Fruit fly (Drosophila melanogaster) whole organism, adult: ENCODE measurements around the gene Baldspot.
A peak's percentile ranks its signal among the peaks of the same experiment; 100 is the strongest.

Source experiments
- CG11617 ChIP-seq: fragments of 200-800 bp; sonication (Bioruptor generic); optimal IDR thresholded peaks from 2 replicates; lab custom pipeline; 2017; ENCODE audit warnings: mild to moderate bottlenecking, missing biosample characterization, missing genetic modification reagents, missing genetic modification characterization
- CG12768 ChIP-seq: fragments of 200-800 bp; sonication (Bioruptor generic); optimal IDR thresholded peaks from 2 replicates; lab custom pipeline; 2017; ENCODE audit warnings: missing biosample characterization, missing genetic modification characterization, mild to moderate bottlenecking, moderate library complexity, missing genetic modification reagents
- CG14711 ChIP-seq: fragments of 200-800 bp; sonication (Bioruptor generic); optimal IDR thresholded peaks from 2 replicates; lab custom pipeline; 2018; ENCODE audit warnings: missing biosample characterization, mild to moderate bottlenecking, missing genetic modification characterization, moderate library complexity
- CG1620 ChIP-seq: fragments of 200-800 bp; sonication (Bioruptor generic); optimal IDR thresholded peaks from 2 replicates; lab custom pipeline; 2016; ENCODE audit warnings: missing biosample characterization, missing genetic modification characterization
- CG33017 ChIP-seq: fragments of 200-800 bp; sonication (Bioruptor generic); optimal IDR thresholded peaks from 2 replicates; lab custom pipeline; 2018; ENCODE audit warnings: missing biosample characterization, mild to moderate bottlenecking, missing genetic modification characterization, moderate library complexity
- CG5204 ChIP-seq: fragments of 200-800 bp; sonication (Bioruptor generic); optimal IDR thresholded peaks from 2 replicates; lab custom pipeline; 2016; ENCODE audit warnings: missing biosample characterization, missing genetic modification characterization
- CG7045 ChIP-seq: fragments of 200-800 bp; sonication (Bioruptor generic); optimal IDR thresholded peaks from 2 replicates; lab custom pipeline; 2017; ENCODE audit warnings: missing biosample characterization, mild to moderate bottlenecking, missing genetic modification characterization
- CG7101 ChIP-seq: fragments of 200-800 bp; sonication (Bioruptor generic); optimal IDR thresholded peaks from 2 replicates; lab custom pipeline; 2018; ENCODE audit warnings: missing biosample characterization, mild to moderate bottlenecking, missing genetic modification characterization, moderate library complexity
- Clk ChIP-seq: fragments of 200-800 bp; sonication (Bioruptor generic); optimal IDR thresholded peaks from 2 replicates; lab custom pipeline; 2017; ENCODE audit warnings: missing biosample characterization, missing genetic modification characterization
- Crg-1 ChIP-seq: fragments of 200-800 bp; sonication (Bioruptor generic); optimal IDR thresholded peaks from 2 replicates; lab custom pipeline; 2016; ENCODE audit warnings: missing biosample characterization, missing genetic modification characterization
- Hr96 ChIP-seq: fragments of 200-800 bp; sonication (Bioruptor generic); optimal IDR thresholded peaks from 2 replicates; lab custom pipeline; 2016; ENCODE audit warnings: missing biosample characterization, missing genetic modification characterization
- Mnt ChIP-seq: fragments of 200-800 bp; sonication (Bioruptor generic); optimal IDR thresholded peaks from 2 replicates; lab custom pipeline; 2016; ENCODE audit warnings: missing biosample characterization, mild to moderate bottlenecking, missing genetic modification characterization
- bab1 ChIP-seq: fragments of 200-800 bp; sonication (Bioruptor generic); optimal IDR thresholded peaks from 3 replicates; lab custom pipeline; 2019; ENCODE audit warnings: missing biosample characterization, mild to moderate bottlenecking, missing genetic modification characterization, moderate library complexity
- cic ChIP-seq: fragments of 200-800 bp; sonication (Bioruptor generic); optimal IDR thresholded peaks from 2 replicates; lab custom pipeline; 2017; ENCODE audit warnings: missing biosample characterization, mild to moderate bottlenecking, missing genetic modification characterization, moderate library complexity
- cnc ChIP-seq, 2 experiments: fragments of >200 bp; optimal IDR thresholded peaks; 2 replicates each; lab custom pipeline; 2017
- kay ChIP-seq: fragments of 200-800 bp; sonication (Bioruptor generic); peaks from one replicate; lab custom pipeline; 2016; ENCODE audit warnings: missing biosample characterization, missing genetic modification characterization, borderline replicate concordance
- ovo ChIP-seq: fragments of 200-800 bp; sonication (Bioruptor generic); optimal IDR thresholded peaks from 2 replicates; lab custom pipeline; 2016; ENCODE audit warnings: missing biosample characterization, missing genetic modification characterization
- pad ChIP-seq: fragments of 200-800 bp; sonication (Bioruptor generic); optimal IDR thresholded peaks from 3 replicates; lab custom pipeline; 2017; ENCODE audit warnings: missing biosample characterization, missing genetic modification characterization, mild to moderate bottlenecking, moderate library complexity, missing genetic modification reagents
- tj ChIP-seq: fragments of 200-800 bp; sonication (Bioruptor generic); optimal IDR thresholded peaks from 3 replicates; lab custom pipeline; 2017; ENCODE audit warnings: missing biosample characterization, mild to moderate bottlenecking, missing genetic modification characterization, moderate library complexity
- toe ChIP-seq: fragments of 200-800 bp; sonication (Bioruptor generic); optimal IDR thresholded peaks from 2 replicates; lab custom pipeline; 2016; ENCODE audit warnings: missing biosample characterization, missing genetic modification characterization

Baldspot gene

dm6 chr3L:16661167-16662109 is at the start of gene Baldspot:
Baldspot (minus strand) TSS chr3L:16661615.
- TF ChIP-seq Clk (GFP tag; lab: Kevin White, UChicago) (peak; percentile 37), CG33017 (peak; percentile 60), Crg-1 (peak; percentile 33), kay (no peak), CG12768 (GFP tag; lab: Kevin White, UChicago) (peak; percentile 73), Hr96 (peak; percentile 81), CG1620 (GFP tag; lab: Kevin White, UChicago) (peak; percentile 54), CG7101 (peak; percentile 63), cic (peak; percentile 85), CG7045 (peak; percentile 73), pad (GFP tag; lab: Kevin White, UChicago) (peak; percentile 91), Mnt (GFP tag; lab: Kevin White, UChicago) (peak; percentile 85), tj (GFP tag; lab: Kevin White, UChicago) (no peak), CG5204 (GFP tag; lab: Kevin White, UChicago) (peak; percentile 50), bab1 (GFP tag; lab: Kevin White, UChicago) (peak; percentile 31), ovo (GFP tag; lab: Kevin White, UChicago) (peak; percentile 50), CG14711 (tag; lab: Kevin White, UChicago) (peak; percentile 71), toe (GFP tag; lab: Kevin White, UChicago) (peak; percentile 36), cnc (optimal IDR thresholded peaks at IDR 0.05; lab: Kevin White, UChicago) (no peak), CG11617 (no peak)

DNA sequence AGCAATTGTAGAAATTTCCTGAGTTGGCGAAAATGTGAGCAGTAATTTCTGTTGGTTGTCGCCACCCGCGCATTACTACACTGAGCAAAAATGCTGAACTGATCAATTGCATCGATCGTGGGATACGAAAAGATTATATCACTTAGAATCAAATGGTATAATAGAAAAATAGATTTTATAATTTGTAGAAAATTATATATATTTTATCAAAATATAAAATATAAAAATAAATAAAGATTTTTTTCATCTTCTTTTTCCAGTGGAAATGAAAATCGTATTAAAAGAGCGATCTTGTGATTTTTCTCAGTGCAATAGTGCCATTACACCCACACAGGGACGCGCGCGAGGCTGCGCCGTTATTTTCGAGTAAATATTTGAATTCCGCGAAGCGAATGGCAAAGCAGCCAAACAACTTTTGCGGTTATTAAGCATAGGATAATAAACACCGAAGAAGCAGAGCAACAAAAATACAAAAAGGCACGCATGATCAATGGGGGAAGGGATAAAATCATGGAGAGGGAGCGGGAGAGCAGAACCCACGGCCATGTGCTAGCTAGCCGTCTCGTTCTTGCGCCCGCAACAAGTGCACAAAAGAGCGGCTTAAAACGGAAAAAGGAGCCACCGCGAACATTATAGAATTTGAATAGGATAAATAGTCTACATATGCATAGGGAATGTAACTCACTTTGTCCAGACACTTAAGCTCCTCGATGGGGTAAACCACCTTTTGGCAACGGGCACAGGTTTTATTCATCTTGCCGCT is 49.0 kb upstream of the Baldspot start:
- TF ChIP-seq toe (GFP tag; lab: Kevin White, UChicago) (no peak), CG14711 (tag; lab: Kevin White, UChicago) (peak; percentile 74), CG7045 (peak; percentile 28), tj (GFP tag; lab: Kevin White, UChicago) (peak; percentile 84), bab1 (GFP tag; lab: Kevin White, UChicago) (peak; percentile 59), CG5204 (GFP tag; lab: Kevin White, UChicago) (no peak), pad (GFP tag; lab: Kevin White, UChicago) (peak; percentile 79), CG7101 (peak; percentile 65), ovo (GFP tag; lab: Kevin White, UChicago) (peak; percentile 54), CG12768 (GFP tag; lab: Kevin White, UChicago) (peak; percentile 2), CG1620 (GFP tag; lab: Kevin White, UChicago) (no peak), CG11617 (peak; percentile 49), CG33017 (peak; percentile 39)

- TF ChIP-seq kay, result peak; percentile 92
- peak; percentile 5 for TF ChIP-seq CG14711 (tag; lab: Kevin White, UChicago)
- no peak for TF ChIP-seq CG1620 (GFP tag; lab: Kevin White, UChicago)
These were observed 48.4 kb upstream of the Baldspot start for dm6 chr3L:16709673-16710257.

- no peak for TF ChIP-seq bab1 (GFP tag; lab: Kevin White, UChicago)
- TF ChIP-seq CG5204 (GFP tag; lab: Kevin White, UChicago), result no peak
- no peak for TF ChIP-seq CG7101
- TF ChIP-seq Hr96, result no peak
- TF ChIP-seq ovo (GFP tag; lab: Kevin White, UChicago), result no peak
- TF ChIP-seq cic, result peak; percentile 9
- no peak for TF ChIP-seq Mnt (GFP tag; lab: Kevin White, UChicago)
These were observed 47.4 kb upstream of the Baldspot start for dm6 chr3L:16708738-16709350.

DNA sequence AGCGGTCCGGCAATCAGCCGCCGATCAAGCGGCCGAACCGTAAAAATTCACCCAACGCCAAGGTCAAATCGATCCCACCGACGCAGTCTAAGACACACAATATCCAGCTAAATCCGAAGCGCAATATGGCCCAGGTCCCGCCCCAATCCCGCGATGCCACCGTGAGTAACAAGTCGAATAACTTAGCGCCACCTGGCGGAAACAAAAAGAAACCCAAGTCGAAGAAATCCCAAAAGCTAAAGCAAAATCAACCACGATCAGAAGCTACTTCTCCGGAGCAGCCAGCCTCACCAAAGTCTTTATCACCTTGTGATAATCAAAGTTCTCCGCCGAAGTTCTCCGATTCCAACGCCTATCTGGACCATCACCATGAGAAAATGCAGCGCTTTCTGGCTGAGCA is 44.2 kb upstream of the Baldspot start:
- TF ChIP-seq toe (GFP tag; lab: Kevin White, UChicago) (no peak), cic (no peak), ovo (GFP tag; lab: Kevin White, UChicago) (no peak), CG5204 (GFP tag; lab: Kevin White, UChicago) (no peak), CG33017 (no peak), CG1620 (GFP tag; lab: Kevin White, UChicago) (no peak), CG12768 (GFP tag; lab: Kevin White, UChicago) (no peak), CG11617 (no peak), CG14711 (tag; lab: Kevin White, UChicago) (no peak), Mnt (GFP tag; lab: Kevin White, UChicago) (no peak), CG7045 (no peak), Clk (GFP tag; lab: Kevin White, UChicago) (no peak), tj (GFP tag; lab: Kevin White, UChicago) (no peak), Crg-1 (no peak), CG7101 (no peak), cnc (optimal IDR thresholded peaks at IDR 0.05; lab: Kevin White, UChicago) (no peak), pad (GFP tag; lab: Kevin White, UChicago) (no peak), Hr96 (no peak), kay (no peak)
